Worm (Caenorhabditis elegans): ENCODE results near the gene hlh-11.

Gene hlh-11

DNA sequence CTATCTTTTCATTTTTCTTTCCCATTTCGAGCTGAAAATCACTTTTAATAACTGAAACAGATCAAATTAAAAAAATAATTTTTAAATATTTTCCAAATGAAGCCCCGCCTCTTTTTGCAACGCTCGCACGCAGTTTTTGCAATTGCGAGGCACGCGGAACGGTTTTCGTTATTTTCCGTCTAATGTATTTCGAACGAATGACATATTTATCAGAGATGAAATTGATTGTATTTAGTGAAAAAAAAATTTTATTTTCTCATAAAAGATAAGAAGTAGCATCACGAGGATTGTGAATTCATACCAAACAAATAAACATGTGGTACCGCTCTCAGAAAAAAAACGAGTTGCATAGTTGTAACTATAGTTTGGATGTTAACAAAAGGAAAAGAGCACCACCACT is 10.3 kb downstream of the hlh-11 start, which contains the start of gene rpac-19:
Gene rpac-19 (minus strand): TSS at position 31 of the 400 bp plus-strand sequence.
- TF ChIP-seq ZK337.2 (GFP tag; IDR thresholded peaks at IDR 0.05) (no peak), mdt-29 (GFP tag; IDR thresholded peaks at IDR 0.05) (peak; percentile 72; the same call in 1 of the 2 replicates), gei-8 (GFP tag; optimal IDR thresholded peaks at IDR 0.05) (no peak), daf-19 (GFP tag; conservative IDR thresholded peaks at IDR 0.05) (peak; percentile 45), daf-8 (GFP tag; IDR thresholded peaks at IDR 0.05) (no peak), ceh-62 (tag; optimal IDR thresholded peaks at IDR 0.05) (no peak), F44E2.7 (GFP tag; IDR thresholded peaks at IDR 0.05) (no peak), dmd-8 (GFP tag; IDR thresholded peaks at IDR 0.05) (no peak), egl-43 (GFP tag; IDR thresholded peaks at IDR 0.05) (0 out of 2 replicates have a peak, but pooled peaks have one; percentile 43), php-3 (GFP tag; IDR thresholded peaks at IDR 0.05) (peak; percentile 67; the same call in 1 of the 2 replicates), snpc-1.2 (GFP tag; IDR thresholded peaks at IDR 0.05) (no peak), F10B5.3 (tag; optimal IDR thresholded peaks at IDR 0.05) (peak; percentile 64), lin-29 (GFP tag; IDR thresholded peaks at IDR 0.05) (0 out of 2 replicates have a peak, but pooled peaks have one; percentile 65), nhr-28 (tag; optimal IDR thresholded peaks at IDR 0.05) (peak; percentile 20), D1046.2 (GFP tag; IDR thresholded peaks at IDR 0.05) (no peak), aly-2 (tag; optimal IDR thresholded peaks at IDR 0.05) (no peak), ztf-7 (tag; optimal IDR thresholded peaks at IDR 0.05) (peak; percentile 60), daf-12 (tag; optimal IDR thresholded peaks at IDR 0.05) (no peak), madf-9 (GFP tag; conservative IDR thresholded peaks at IDR 0.05) (no peak), sdz-12 (GFP tag; optimal IDR thresholded peaks at IDR 0.05) (peak; percentile 64), zfp-2 (tag; optimal IDR thresholded peaks at IDR 0.05) (peak; percentile 37), lin-15B (tag; optimal IDR thresholded peaks at IDR 0.05) (no peak), ceh-20 (GFP tag; IDR thresholded peaks at IDR 0.05) (0 out of 2 replicates have a peak, but pooled peaks have one; percentile 29), ceh-82 (tag; optimal IDR thresholded peaks at IDR 0.05) (no peak), hif-1 (tag; optimal IDR thresholded peaks at IDR 0.05) (peak in 1 of 2 experiments; percentile 74), F26F4.8 (GFP tag; conservative IDR thresholded peaks at IDR 0.05) (no peak), ces-1 (GFP tag; optimal IDR thresholded peaks at IDR 0.05) (no peak), nhr-6 (tag; optimal IDR thresholded peaks at IDR 0.05) (peak; percentile 81), dmd-9 (GFP tag; IDR thresholded peaks at IDR 0.05) (no peak), unc-62 (GFP tag; optimal IDR thresholded peaks at IDR 0.05 in 1 of 2) (no peak), unc-62 (tag; optimal IDR thresholded peaks at IDR 0.05) (no peak), jun-1 (tag; optimal IDR thresholded peaks at IDR 0.05) (peak; percentile 27), ama-1 (optimal IDR thresholded peaks at IDR 0.05) (peak; percentile 83), tag-97 (GFP tag; IDR thresholded peaks at IDR 0.05) (no peak), nhr-48 (tag; optimal IDR thresholded peaks at IDR 0.05) (peak; percentile 65), T20F7.1 (GFP tag; optimal IDR thresholded peaks at IDR 0.05) (peak; percentile 70), ceh-28 (tag; optimal IDR thresholded peaks at IDR 0.05) (no peak), mes-2 (tag; optimal IDR thresholded peaks at IDR 0.05; ENCODE audit: poor library complexity, severe bottlenecking) (peak; percentile 91), dmd-6 (GFP tag; IDR thresholded peaks at IDR 0.05) (peak; percentile 60), aha-1 (tag) (peak; percentile 72), duxl-1 (tag; optimal IDR thresholded peaks at IDR 0.05; ENCODE audit: poor library complexity) (peak; percentile 77), T26A8.4 (GFP tag; IDR thresholded peaks at IDR 0.05) (peak; percentile 82), dpl-1 (GFP tag; optimal IDR thresholded peaks at IDR 0.05) (peak; percentile 71), skn-1 (tag; optimal IDR thresholded peaks at IDR 0.05) (no peak), saeg-2 (GFP tag; IDR thresholded peaks at IDR 0.05) (0 out of 2 replicates have a peak, but pooled peaks have one; percentile 8), zip-11 (GFP tag; IDR thresholded peaks at IDR 0.05) (no peak), vab-7 (GFP tag; IDR thresholded peaks at IDR 0.05) (0 out of 2 replicates have a peak, but pooled peaks have one; percentile 37), hlh-30 (tag; optimal IDR thresholded peaks at IDR 0.05; ENCODE audit: insufficient read depth) (peak; percentile 83), zfp-3 (GFP tag; conservative IDR thresholded peaks at IDR 0.05) (peak; percentile 73; the same call in 1 of the 2 replicates), zip-2 (tag; optimal IDR thresholded peaks at IDR 0.05) (peak; percentile 54), nhr-42 (GFP tag; IDR thresholded peaks at IDR 0.05) (peak; percentile 38; the same call in 1 of the 2 replicates), madf-5 (GFP tag; IDR thresholded peaks at IDR 0.05) (no peak)

Measured in whole organism, L4 larva.